Fruit fly (Drosophila melanogaster): ENCODE measurements around the gene CG14957.
A peak's percentile ranks its signal among the peaks of the same experiment; 100 is the strongest.

The CG14957 gene

dm6 chr3L:3187263-3187662 lies at the start of gene CG14957:
CG14957 (plus strand) TSS chr3L:3187563.
- TF ChIP-seq CG7045 (GFP tag; optimal IDR thresholded peaks at IDR 0.05): peak; percentile 55
- TF ChIP-seq tj (GFP tag; optimal IDR thresholded peaks at IDR 0.05): no peak
- TF ChIP-seq CG5204 (GFP tag; optimal IDR thresholded peaks at IDR 0.05): no peak
- no peak for TF ChIP-seq toe (GFP tag; optimal IDR thresholded peaks at IDR 0.05)
- TF ChIP-seq CG12768 (GFP tag; optimal IDR thresholded peaks at IDR 0.05): peak; percentile 11

dm6 chr3L:3141411-3141810 lies 46.0 kb upstream of the CG14957 start:
- no peak for TF ChIP-seq CG33017 (tag; optimal IDR thresholded peaks at IDR 0.05)
- TF ChIP-seq CG14711 (tag; optimal IDR thresholded peaks at IDR 0.05): no peak
- no peak for TF ChIP-seq Mnt (GFP tag; optimal IDR thresholded peaks at IDR 0.05)
- no peak for TF ChIP-seq CG7101 (tag; optimal IDR thresholded peaks at IDR 0.05)

dm6 chr3L:3142516-3143382 lies 44.6 kb upstream of the CG14957 start:
- TF ChIP-seq Hr96 (GFP tag; optimal IDR thresholded peaks at IDR 0.05): no peak
- no peak for TF ChIP-seq CG7101 (tag; optimal IDR thresholded peaks at IDR 0.05)
- TF ChIP-seq CG33017 (tag; optimal IDR thresholded peaks at IDR 0.05): no peak
- TF ChIP-seq pad (GFP tag; optimal IDR thresholded peaks at IDR 0.05): no peak
- no peak for TF ChIP-seq Clk (GFP tag; optimal IDR thresholded peaks at IDR 0.05)
- TF ChIP-seq Mnt (GFP tag; optimal IDR thresholded peaks at IDR 0.05): peak; percentile 52
- no peak for TF ChIP-seq CG11617 (GFP tag; optimal IDR thresholded peaks at IDR 0.05)
- TF ChIP-seq CG12768 (GFP tag; optimal IDR thresholded peaks at IDR 0.05): no peak
- no peak for TF ChIP-seq CG1620 (GFP tag; optimal IDR thresholded peaks at IDR 0.05)
- TF ChIP-seq tj (GFP tag; optimal IDR thresholded peaks at IDR 0.05): no peak
- no peak for TF ChIP-seq CG5204 (GFP tag; optimal IDR thresholded peaks at IDR 0.05)
- TF ChIP-seq cnc (optimal IDR thresholded peaks at IDR 0.05): peak in 1 of 2 experiments; percentile 8
- peak; percentile 29 for TF ChIP-seq ovo (GFP tag; optimal IDR thresholded peaks at IDR 0.05)
- no peak for TF ChIP-seq bab1 (GFP tag; optimal IDR thresholded peaks at IDR 0.05)

dm6 chr3L:3143383-3143962 lies 43.9 kb upstream of the CG14957 start, which contains the start of the genes CG11537 and Alg2:
CG11537 (minus strand) TSS chr3L:3143457.
Alg2 (plus strand) TSS chr3L:3143808.
- TF ChIP-seq CG7045 (GFP tag; optimal IDR thresholded peaks at IDR 0.05): peak; percentile 21
- TF ChIP-seq CG5204 (GFP tag; optimal IDR thresholded peaks at IDR 0.05): no peak
- TF ChIP-seq Clk (GFP tag; optimal IDR thresholded peaks at IDR 0.05): no peak
- TF ChIP-seq Hr96 (GFP tag; optimal IDR thresholded peaks at IDR 0.05): no peak
- peak; percentile 59 for TF ChIP-seq tj (GFP tag; optimal IDR thresholded peaks at IDR 0.05)
- TF ChIP-seq Mnt (GFP tag; optimal IDR thresholded peaks at IDR 0.05): peak; percentile 57
- no peak for TF ChIP-seq kay (GFP tag; ENCODE audit: borderline replicate concordance)
- TF ChIP-seq ovo (GFP tag; optimal IDR thresholded peaks at IDR 0.05): no peak
- peak; percentile 10 for TF ChIP-seq CG11617 (GFP tag; optimal IDR thresholded peaks at IDR 0.05)
- no peak for TF ChIP-seq cic (GFP tag; optimal IDR thresholded peaks at IDR 0.05)
- TF ChIP-seq CG33017 (tag; optimal IDR thresholded peaks at IDR 0.05): no peak
- TF ChIP-seq cnc (optimal IDR thresholded peaks at IDR 0.05): no peak
- peak; percentile 54 for TF ChIP-seq CG12768 (GFP tag; optimal IDR thresholded peaks at IDR 0.05)
- TF ChIP-seq Crg-1 (GFP tag; optimal IDR thresholded peaks at IDR 0.05): no peak
- TF ChIP-seq bab1 (GFP tag; optimal IDR thresholded peaks at IDR 0.05): peak; percentile 55
- peak; percentile 98 for TF ChIP-seq CG14711 (tag; optimal IDR thresholded peaks at IDR 0.05)
- TF ChIP-seq toe (GFP tag; optimal IDR thresholded peaks at IDR 0.05): no peak
- TF ChIP-seq pad (GFP tag; optimal IDR thresholded peaks at IDR 0.05): no peak
- TF ChIP-seq CG7101 (tag; optimal IDR thresholded peaks at IDR 0.05): peak; percentile 12
- peak; percentile 27 for TF ChIP-seq CG1620 (GFP tag; optimal IDR thresholded peaks at IDR 0.05)

dm6 chr3L:3148125-3149059 lies 39.0 kb upstream of the CG14957 start, which contains the start of the genes Usp5 and BtbVII:
Usp5 (minus strand) TSS chr3L:3148358.
BtbVII (plus strand) TSS chr3L:3148646.
- TF ChIP-seq CG12768 (GFP tag; optimal IDR thresholded peaks at IDR 0.05) (peak; percentile 62), bab1 (GFP tag; optimal IDR thresholded peaks at IDR 0.05) (peak; percentile 82), Hr96 (GFP tag; optimal IDR thresholded peaks at IDR 0.05) (peak; percentile 86), pad (GFP tag; optimal IDR thresholded peaks at IDR 0.05) (peak; percentile 55), cnc (optimal IDR thresholded peaks at IDR 0.05) (peak; percentile 80 to 92), CG14711 (tag; optimal IDR thresholded peaks at IDR 0.05) (peak; percentile 48), Crg-1 (GFP tag; optimal IDR thresholded peaks at IDR 0.05) (peak; percentile 73), kay (GFP tag; ENCODE audit: borderline replicate concordance) (no peak), toe (GFP tag; optimal IDR thresholded peaks at IDR 0.05) (peak; percentile 84), CG7101 (tag; optimal IDR thresholded peaks at IDR 0.05) (peak; percentile 73), CG7045 (GFP tag; optimal IDR thresholded peaks at IDR 0.05) (peak; percentile 45), CG1620 (GFP tag; optimal IDR thresholded peaks at IDR 0.05) (peak; percentile 85), Mnt (GFP tag; optimal IDR thresholded peaks at IDR 0.05) (peak; percentile 71), CG5204 (GFP tag; optimal IDR thresholded peaks at IDR 0.05) (no peak), ovo (GFP tag; optimal IDR thresholded peaks at IDR 0.05) (peak; percentile 78), CG11617 (GFP tag; optimal IDR thresholded peaks at IDR 0.05) (peak; percentile 70), cic (GFP tag; optimal IDR thresholded peaks at IDR 0.05) (peak; percentile 24), tj (GFP tag; optimal IDR thresholded peaks at IDR 0.05) (peak; percentile 43), Clk (GFP tag; optimal IDR thresholded peaks at IDR 0.05) (peak; percentile 56), CG33017 (tag; optimal IDR thresholded peaks at IDR 0.05) (peak; percentile 0)

Data from whole organism, adult.